Worm (Caenorhabditis elegans): ENCODE results near the gene emb-4.
"Not testable (repeated sequence)": the region's sequence is repeated elsewhere in the genome, so short reads cannot be mapped to it uniquely, and the experiment has no call there.

The emb-4 gene

ce11 chrV:18901530-18901929 is 6.8 kb upstream of the emb-4 start (continued):
- no peak for TF ChIP-seq spr-3 (GFP tag; optimal IDR thresholded peaks at IDR 0.05)
- TF ChIP-seq pqm-1 (tag; optimal IDR thresholded peaks at IDR 0.05): no peak
- no peak for TF ChIP-seq nhr-77 (tag; optimal IDR thresholded peaks at IDR 0.05)

ce11 chrV:18900437-18900836 is 5.7 kb upstream of the emb-4 start, which contains the start of gene nhr-243:
Gene nhr-243, minus strand, starts transcription at chrV:18900537.
- no peak for TF ChIP-seq ceh-20 (GFP tag; IDR thresholded peaks at IDR 0.05)
- no peak for TF ChIP-seq dmd-9 (GFP tag; IDR thresholded peaks at IDR 0.05)
- no peak for TF ChIP-seq nhr-10 (tag; optimal IDR thresholded peaks at IDR 0.05)
- TF ChIP-seq hif-1 (tag; optimal IDR thresholded peaks at IDR 0.05): no peak
- TF ChIP-seq skn-1 (tag; optimal IDR thresholded peaks at IDR 0.05): no peak
- TF ChIP-seq daf-19 (GFP tag; conservative IDR thresholded peaks at IDR 0.05): no peak
- no peak for TF ChIP-seq mxl-3 (GFP tag; optimal IDR thresholded peaks at IDR 0.05)
- no peak for TF ChIP-seq saeg-2 (GFP tag; IDR thresholded peaks at IDR 0.05)

- TF ChIP-seq ctbp-1 (GFP tag; IDR thresholded peaks at IDR 0.05) (0 out of 2 replicates have a peak, but pooled peaks have one; percentile 6), zfp-3 (GFP tag; conservative IDR thresholded peaks at IDR 0.05) (0 out of 2 replicates have a peak, but pooled peaks have one; percentile 45), lim-7 (GFP tag; IDR thresholded peaks at IDR 0.05) (0 out of 2 replicates have a peak, but pooled peaks have one; percentile 27), madf-5 (GFP tag; IDR thresholded peaks at IDR 0.05) (0 out of 4 replicates have a peak, but pooled peaks of 1 of the 2 experiments have one; percentile 45), Y48G9A.11 (GFP tag; IDR thresholded peaks at IDR 0.05) (peak; percentile 45; the same call in 1 of the 2 replicates), egl-43 (GFP tag; IDR thresholded peaks at IDR 0.05) (0 out of 2 replicates have a peak, but pooled peaks have one; percentile 48), lin-38 (GFP tag; IDR thresholded peaks at IDR 0.05) (peak; percentile 33; the same call in 1 of the 2 replicates), D1046.2 (GFP tag; IDR thresholded peaks at IDR 0.05) (peak; percentile 43; the same call in 1 of the 2 replicates), F26F4.8 (GFP tag; conservative IDR thresholded peaks at IDR 0.05) (peak; percentile 58; the same call in 1 of the 2 replicates), pha-4 (GFP tag; IDR thresholded peaks at IDR 0.05) (peak; percentile 45; the same call in 1 of the 2 replicates), dmd-8 (GFP tag; IDR thresholded peaks at IDR 0.05) (0 out of 2 replicates have a peak, but pooled peaks have one; percentile 16), snpc-1.2 (GFP tag; IDR thresholded peaks at IDR 0.05) (0 out of 2 replicates have a peak, but pooled peaks have one; percentile 6)
- not testable (repeated sequence) for TF ChIP-seq pha-4 (tag; optimal IDR thresholded peaks at IDR 0.05)
These were observed 11.8 kb downstream of the emb-4 start for ce11 chrV:18882990-18883389.

DNA sequence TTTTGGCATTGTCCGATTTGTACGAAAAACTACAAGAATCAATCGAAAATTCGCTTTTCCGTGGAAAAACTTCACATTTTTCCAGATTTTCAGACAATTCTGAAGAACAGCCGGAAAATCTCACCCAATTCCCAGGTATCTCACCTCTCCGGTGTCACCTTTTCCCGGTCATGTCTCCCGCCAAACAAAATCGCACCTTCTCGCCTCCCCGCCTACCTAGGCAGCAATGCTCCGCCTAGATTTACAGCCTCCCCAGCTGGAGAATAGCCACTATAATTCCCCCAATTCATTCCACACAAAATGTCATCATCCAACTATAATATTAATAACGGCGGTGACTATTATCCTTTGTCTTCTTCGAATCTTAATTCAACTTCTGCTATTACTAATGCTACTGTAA is 20.9 kb downstream of the emb-4 start, which contains the start of gene ceh-51:
ceh-51 (plus strand) TSS at position 301 of the 400 bp plus-strand sequence.
- TF ChIP-seq gei-8 (GFP tag; optimal IDR thresholded peaks at IDR 0.05) (no peak), lim-7 (GFP tag; IDR thresholded peaks at IDR 0.05) (no peak), Y48G9A.11 (GFP tag; IDR thresholded peaks at IDR 0.05) (no peak), dmd-6 (GFP tag; IDR thresholded peaks at IDR 0.05) (no peak), F26F4.8 (GFP tag; conservative IDR thresholded peaks at IDR 0.05) (no peak), lsy-2 (tag; optimal IDR thresholded peaks at IDR 0.05) (no peak), mdl-1 (tag; optimal IDR thresholded peaks at IDR 0.05) (no peak), zip-2 (tag; optimal IDR thresholded peaks at IDR 0.05) (no peak), lin-38 (GFP tag; IDR thresholded peaks at IDR 0.05) (no peak), Y105C5A.15 (GFP tag; IDR thresholded peaks at IDR 0.05) (no peak), lin-39 (tag; optimal IDR thresholded peaks at IDR 0.05) (no peak), spr-3 (GFP tag; optimal IDR thresholded peaks at IDR 0.05) (no peak), F37D6.2 (tag; optimal IDR thresholded peaks at IDR 0.05) (no peak)

ce11 chrV:18870955-18871354 is 23.8 kb downstream of the emb-4 start:
- no peak for TF ChIP-seq lin-39 (tag; optimal IDR thresholded peaks at IDR 0.05)
- TF ChIP-seq nhr-77 (tag; optimal IDR thresholded peaks at IDR 0.05): peak; percentile 58
- TF ChIP-seq nhr-28 (tag; optimal IDR thresholded peaks at IDR 0.05): peak; percentile 68
- no peak for TF ChIP-seq cey-2 (tag; optimal IDR thresholded peaks at IDR 0.05; ENCODE audit: borderline replicate concordance, insufficient read depth)
- TF ChIP-seq aly-2 (tag; optimal IDR thresholded peaks at IDR 0.05): no peak
- no peak for TF ChIP-seq mxl-2 (GFP tag; conservative IDR thresholded peaks at IDR 0.05)
- no peak for TF ChIP-seq ceh-28 (tag; optimal IDR thresholded peaks at IDR 0.05)
- no peak for TF ChIP-seq ceh-20 (GFP tag; IDR thresholded peaks at IDR 0.05)
- no peak for TF ChIP-seq vab-7 (GFP tag; IDR thresholded peaks at IDR 0.05)
- TF ChIP-seq mdt-29 (GFP tag; IDR thresholded peaks at IDR 0.05): no peak
- TF ChIP-seq pha-4 (GFP tag; IDR thresholded peaks at IDR 0.05): no peak
- no peak for TF ChIP-seq pha-4 (tag; optimal IDR thresholded peaks at IDR 0.05)
- peak; percentile 20 for TF ChIP-seq nhr-48 (tag; optimal IDR thresholded peaks at IDR 0.05)
- no peak for TF ChIP-seq daf-8 (GFP tag; IDR thresholded peaks at IDR 0.05)
- TF ChIP-seq dve-1 (tag; optimal IDR thresholded peaks at IDR 0.05; ENCODE audit: insufficient read depth): peak; percentile 69
- TF ChIP-seq hlh-11 (tag; optimal IDR thresholded peaks at IDR 0.05): peak; percentile 6
